Fruit fly (Drosophila melanogaster): ENCODE results near the gene CG15536.

dm6 chr3R:30413795-30414194 is 11.2 kb downstream of the CG15536 start:
- TF ChIP-seq CG32121 (GFP tag; IDR thresholded peaks at IDR 0.05) (no peak), Pif1A (GFP tag; optimal IDR thresholded peaks at IDR 0.05) (peak; percentile 41), CG8301 (tag; optimal IDR thresholded peaks at IDR 0.05) (no peak), D1 (tag; optimal IDR thresholded peaks at IDR 0.05) (no peak), gl (tag; optimal IDR thresholded peaks at IDR 0.05) (no peak), EcR (GFP tag; optimal IDR thresholded peaks at IDR 0.05) (no peak), Ets98B (GFP tag; IDR thresholded peaks at IDR 0.05) (no peak), CG14655 (GFP tag; optimal IDR thresholded peaks at IDR 0.05) (peak; percentile 26), CG34367 (tag; optimal IDR thresholded peaks at IDR 0.05) (no peak), CG12605 (GFP tag; IDR thresholded peaks at IDR 0.05) (peak; percentile 49; the same call in 1 of the 2 replicates), rn (GFP tag; IDR thresholded peaks at IDR 0.05) (no peak)
